Fruit fly (Drosophila melanogaster) whole organism: Measurements from ENCODE around the gene mthl9.

Experiments
- CG8478 ChIP-seq: fragments of >200 bp; optimal IDR thresholded peaks from 2 replicates; lab custom pipeline; 2018; ENCODE audit warnings: inconsistent platforms
- EcR ChIP-seq, 2 experiments: fragments of >200 bp; optimal IDR thresholded peaks; 2 replicates each; lab custom pipeline; 2017; ENCODE audit warnings: missing biosample characterization in 2 of 2, missing genetic modification characterization in 2 of 2, missing genetic modification reagents in 2 of 2
- pan ChIP-seq: fragments of >200 bp; optimal IDR thresholded peaks from 2 replicates; lab custom pipeline; 2017
- psq ChIP-seq: fragments of >200 bp; optimal IDR thresholded peaks from 2 replicates; lab custom pipeline; 2017

- TF ChIP-seq EcR (GFP tag; optimal IDR thresholded peaks at IDR 0.05; lab: Kevin White, UChicago) (no peak), psq (lab: Kevin White, UChicago) (no peak), CG8478 (lab: Kevin White, UChicago) (no peak), pan (no peak)
These were observed 17.0 kb downstream of the mthl9 start for dm6 chr3L:315140-315539.
